Fruit fly (Drosophila melanogaster): ENCODE results near the gene Rtel1.

The Rtel1 gene

dm6 chrX:5737157-5737556 is 10.4 kb upstream of the Rtel1 start (continued):
- TF ChIP-seq Meics (GFP tag; optimal IDR thresholded peaks at IDR 0.05) = peak; percentile 31
- no peak for TF ChIP-seq Ets97D (GFP tag; optimal IDR thresholded peaks at IDR 0.05)
- peak; percentile 18 for TF ChIP-seq CG1603 (tag; optimal IDR thresholded peaks at IDR 0.05)
- no peak for TF ChIP-seq CG33213 (GFP tag; optimal IDR thresholded peaks at IDR 0.05)
- TF ChIP-seq slou (GFP tag; optimal IDR thresholded peaks at IDR 0.05) = no peak
- TF ChIP-seq CG7839 (tag; optimal IDR thresholded peaks at IDR 0.05) = peak; percentile 29
- TF ChIP-seq gem (tag; optimal IDR thresholded peaks at IDR 0.05) = peak; percentile 8
- TF ChIP-seq CG2199 (GFP tag; IDR thresholded peaks at IDR 0.05) = no peak
- no peak for TF ChIP-seq CG34224 (GFP tag; IDR thresholded peaks at IDR 0.05; ENCODE audit: partially characterized antibody)
- TF ChIP-seq hb (GFP tag; IDR thresholded peaks at IDR 0.05; ENCODE audit: partially characterized antibody) = no peak
- no peak for TF ChIP-seq hth (optimal IDR thresholded peaks at IDR 0.05)
- no peak for TF ChIP-seq cas (GFP tag; IDR thresholded peaks at IDR 0.05)
- TF ChIP-seq bcd (GFP tag; optimal IDR thresholded peaks at IDR 0.05) = no peak
- no peak for TF ChIP-seq CG7271 (tag; optimal IDR thresholded peaks at IDR 0.05)
- TF ChIP-seq CG10431 (GFP tag; optimal IDR thresholded peaks at IDR 0.05) = no peak
- no peak for TF ChIP-seq CG7786 (GFP tag; optimal IDR thresholded peaks at IDR 0.05)
- no peak for TF ChIP-seq CG14965 (GFP tag; optimal IDR thresholded peaks at IDR 0.05; ENCODE audit: borderline replicate concordance)
- no peak for TF ChIP-seq CG34376 (GFP tag; optimal IDR thresholded peaks at IDR 0.05)
- peak; percentile 12 for TF ChIP-seq Ets65A (GFP tag)
- TF ChIP-seq CG18619 (GFP tag; optimal IDR thresholded peaks at IDR 0.05) = no peak
- no peak for TF ChIP-seq ERR (GFP tag; optimal IDR thresholded peaks at IDR 0.05)
- TF ChIP-seq bigmax (GFP tag; optimal IDR thresholded peaks at IDR 0.05) = no peak
- no peak for TF ChIP-seq twi (tag; optimal IDR thresholded peaks at IDR 0.05)
- TF ChIP-seq CG7987 (GFP tag; optimal IDR thresholded peaks at IDR 0.05) = no peak
- TF ChIP-seq Oli (tag; optimal IDR thresholded peaks at IDR 0.05) = peak; percentile 6
- no peak for TF ChIP-seq nom (GFP tag; optimal IDR thresholded peaks at IDR 0.05)
- TF ChIP-seq CG6272 (GFP tag; IDR thresholded peaks at IDR 0.05) = peak; percentile 38; the same call in 1 of the 2 replicates
- no peak for TF ChIP-seq CG13624 (GFP tag; optimal IDR thresholded peaks at IDR 0.05)
- no peak for TF ChIP-seq mirr (GFP tag; optimal IDR thresholded peaks at IDR 0.05)
- TF ChIP-seq ab (GFP tag; optimal IDR thresholded peaks at IDR 0.05) = no peak
- TF ChIP-seq CG17385 (GFP tag; optimal IDR thresholded peaks at IDR 0.05) = no peak
- TF ChIP-seq CG31441 (GFP tag; IDR thresholded peaks at IDR 0.05) = no peak
- TF ChIP-seq Lhr (GFP tag; optimal IDR thresholded peaks at IDR 0.05) = no peak
- TF ChIP-seq ATbp (GFP tag; optimal IDR thresholded peaks at IDR 0.05) = no peak
- TF ChIP-seq ro (GFP tag; IDR thresholded peaks at IDR 0.05) = no peak
- no peak for TF ChIP-seq Bdp1 (GFP tag; optimal IDR thresholded peaks at IDR 0.05)
- TF ChIP-seq Bteb2 (GFP tag; optimal IDR thresholded peaks at IDR 0.05) = no peak
- TF ChIP-seq Max (GFP tag; optimal IDR thresholded peaks at IDR 0.05) = no peak
- TF ChIP-seq Jarid2 (GFP tag; optimal IDR thresholded peaks at IDR 0.05) = no peak
- no peak for TF ChIP-seq Dip2 (GFP tag; IDR thresholded peaks at IDR 0.05)
- TF ChIP-seq dati (GFP tag; IDR thresholded peaks at IDR 0.05) = no peak
- TF ChIP-seq fd102C (GFP tag; optimal IDR thresholded peaks at IDR 0.05) = no peak
- TF ChIP-seq sens-2 (GFP tag; IDR thresholded peaks at IDR 0.05) = no peak
- no peak for TF ChIP-seq CG4360 (GFP tag; IDR thresholded peaks at IDR 0.05)
- TF ChIP-seq CG11723 (GFP tag; optimal IDR thresholded peaks at IDR 0.05) = no peak
- no peak for TF ChIP-seq ato (GFP tag; IDR thresholded peaks at IDR 0.05; ENCODE audit: partially characterized antibody)
- no peak for TF ChIP-seq corto (GFP tag; optimal IDR thresholded peaks at IDR 0.05)
- peak; percentile 51; the same call in 1 of the 2 replicates for TF ChIP-seq Xrp1 (GFP tag; IDR thresholded peaks at IDR 0.05)
- no peak for TF ChIP-seq Scr (GFP tag; IDR thresholded peaks at IDR 0.05; ENCODE audit: partially characterized antibody)

Data from whole organism, embryonic.